Fruit fly (Drosophila melanogaster) whole organism, embryonic: ENCODE results near the gene CG12522.

Experiments used
- B-H1 ChIP-seq: fragments of 200-800 bp; sonication (Bioruptor generic); IDR thresholded peaks from 3 replicates; pipeline ENCODE4 v1.3.6; 2022; ENCODE audit warnings: missing biosample characterization, missing genetic modification characterization
- BEAF-32 ChIP-seq: fragments of 200-800 bp; sonication (Bioruptor generic); optimal IDR thresholded peaks from 3 replicates; lab custom pipeline; 2017; ENCODE audit warnings: missing biosample characterization, missing genetic modification characterization, mild to moderate bottlenecking, moderate library complexity, missing genetic modification reagents
- Bdp1 ChIP-seq: fragments of 200-800 bp; sonication (Bioruptor generic); optimal IDR thresholded peaks from 3 replicates; lab custom pipeline; 2016; ENCODE audit warnings: missing biosample characterization, missing genetic modification characterization
- CG11398 ChIP-seq: fragments of 200-800 bp; sonication (Bioruptor generic); optimal IDR thresholded peaks from 2 replicates; lab custom pipeline; 2016; ENCODE audit warnings: missing biosample characterization, missing genetic modification characterization
- CG12236 ChIP-seq: fragments of 200-800 bp; sonication (Bioruptor generic); optimal IDR thresholded peaks from 2 replicates; lab custom pipeline; 2016; ENCODE audit warnings: missing biosample characterization, missing genetic modification characterization
- CG12659 ChIP-seq: fragments of 200-800 bp; sonication (Bioruptor generic); optimal IDR thresholded peaks from 3 replicates; lab custom pipeline; 2017; ENCODE audit warnings: mild to moderate bottlenecking, missing biosample characterization, missing genetic modification reagents, missing genetic modification characterization
- CG13894 ChIP-seq: fragments of 200-800 bp; sonication (Bioruptor generic); optimal IDR thresholded peaks from 3 replicates; lab custom pipeline; 2018; ENCODE audit warnings: missing biosample characterization, mild to moderate bottlenecking, missing genetic modification characterization, moderate library complexity
- CG14710 ChIP-seq: fragments of 200-800 bp; sonication (Bioruptor generic); optimal IDR thresholded peaks from 3 replicates; lab custom pipeline; 2019; ENCODE audit warnings: missing biosample characterization, mild to moderate bottlenecking, missing genetic modification characterization, moderate library complexity
- CG15514 ChIP-seq: fragments of 200-800 bp; sonication (Bioruptor generic); optimal IDR thresholded peaks from 3 replicates; lab custom pipeline; 2017; ENCODE audit warnings: missing biosample characterization, missing genetic modification characterization, mild to moderate bottlenecking, moderate library complexity, missing genetic modification reagents
- CG15696 ChIP-seq: fragments of 200-800 bp; sonication (Bioruptor generic); optimal IDR thresholded peaks from 2 replicates; lab custom pipeline; 2019; ENCODE audit warnings: missing biosample characterization, mild to moderate bottlenecking, missing genetic modification characterization, moderate library complexity
- CG16863 ChIP-seq: fragments of 200-800 bp; sonication (Bioruptor generic); optimal IDR thresholded peaks from 3 replicates; lab custom pipeline; 2016; ENCODE audit warnings: missing biosample characterization, missing genetic modification characterization
- CG17912 ChIP-seq: fragments of 200-800 bp; sonication (Bioruptor generic); optimal IDR thresholded peaks from 2 replicates; lab custom pipeline; 2018; ENCODE audit warnings: missing biosample characterization, mild to moderate bottlenecking, missing genetic modification characterization
- CG1792 ChIP-seq: fragments of 200-800 bp; sonication (Bioruptor generic); optimal IDR thresholded peaks from 2 replicates; lab custom pipeline; 2016; ENCODE audit warnings: missing biosample characterization, missing genetic modification characterization
- CG4820 ChIP-seq: fragments of 200-800 bp; sonication (Bioruptor generic); optimal IDR thresholded peaks from 3 replicates; lab custom pipeline; 2016; ENCODE audit warnings: missing biosample characterization, missing genetic modification characterization
- CG5180 ChIP-seq: fragments of 200-800 bp; sonication (Bioruptor generic); optimal IDR thresholded peaks from 3 replicates; lab custom pipeline; 2017; ENCODE audit warnings: missing biosample characterization, missing genetic modification characterization, mild to moderate bottlenecking, moderate library complexity, missing genetic modification reagents
- CG6654 ChIP-seq: fragments of 200-800 bp; sonication (Bioruptor generic); optimal IDR thresholded peaks from 2 replicates; lab custom pipeline; 2017; ENCODE audit warnings: missing biosample characterization, mild to moderate bottlenecking, missing genetic modification characterization
- CG6683 ChIP-seq: fragments of 200-800 bp; sonication (Bioruptor generic); optimal IDR thresholded peaks from 2 replicates; lab custom pipeline; 2017; ENCODE audit warnings: missing biosample characterization, mild to moderate bottlenecking, missing genetic modification characterization, missing genetic modification reagents
- Dbx ChIP-seq: fragments of 200-800 bp; sonication (Bioruptor generic); IDR thresholded peaks from 3 replicates; pipeline ENCODE4 v1.3.6; 2022; ENCODE audit warnings: missing biosample characterization, missing genetic modification characterization
- Fer3 ChIP-seq: fragments of 200-800 bp; sonication (Bioruptor generic); optimal IDR thresholded peaks from 2 replicates; lab custom pipeline; 2018; ENCODE audit warnings: missing biosample characterization, mild to moderate bottlenecking, missing genetic modification characterization, moderate library complexity
- H15 ChIP-seq: fragments of 200-800 bp; sonication (Bioruptor generic); IDR thresholded peaks from 3 replicates; pipeline ENCODE4 v1.3.6; 2022; ENCODE audit warnings: missing biosample characterization, missing genetic modification characterization
- Lpt ChIP-seq: fragments of >200 bp; optimal IDR thresholded peaks from 2 replicates; lab custom pipeline; 2018; ENCODE audit warnings: missing biosample characterization, missing genetic modification characterization
- Mad ChIP-seq: fragments of 200-800 bp; sonication (Bioruptor generic); optimal IDR thresholded peaks from 2 replicates; lab custom pipeline; 2016; ENCODE audit warnings: missing biosample characterization, missing genetic modification characterization
- Mes4 ChIP-seq: fragments of 200-800 bp; sonication (Bioruptor generic); optimal IDR thresholded peaks from 2 replicates; lab custom pipeline; 2016; ENCODE audit warnings: missing biosample characterization, missing genetic modification characterization
- Myb ChIP-seq: fragments of 200-800 bp; sonication (Bioruptor generic); optimal IDR thresholded peaks from 2 replicates; lab custom pipeline; 2016; ENCODE audit warnings: missing biosample characterization, missing genetic modification characterization
- NFAT ChIP-seq: fragments of 200-800 bp; sonication (Bioruptor generic); IDR thresholded peaks from 2 replicates; pipeline ENCODE4 v1.3.6; 2022; ENCODE audit warnings: missing biosample characterization, missing genetic modification characterization
- NK7.1 ChIP-seq: fragments of 200-800 bp; sonication (Bioruptor generic); optimal IDR thresholded peaks from 3 replicates; lab custom pipeline; 2016; ENCODE audit warnings: missing biosample characterization, missing genetic modification characterization
- Nf-YB ChIP-seq: fragments of 200-800 bp; sonication (Bioruptor generic); optimal IDR thresholded peaks from 3 replicates; lab custom pipeline; 2019; ENCODE audit warnings: missing biosample characterization, mild to moderate bottlenecking, missing genetic modification characterization, moderate library complexity
- Opbp ChIP-seq: fragments of 200-800 bp; sonication (Bioruptor generic); IDR thresholded peaks from 3 replicates; pipeline ENCODE4 v1.3.6; 2022; ENCODE audit warnings: missing biosample characterization, missing genetic modification characterization; ENCODE audit not compliant: partially characterized antibody
- Ssrp ChIP-seq: fragments of 200-800 bp; sonication (Bioruptor generic); optimal IDR thresholded peaks from 2 replicates; lab custom pipeline; 2018; ENCODE audit warnings: missing biosample characterization, mild to moderate bottlenecking, missing genetic modification characterization, moderate library complexity
- YL-1 ChIP-seq: fragments of 200-800 bp; sonication (Bioruptor generic); optimal IDR thresholded peaks from 3 replicates; lab custom pipeline; 2017; ENCODE audit warnings: missing biosample characterization, mild to moderate bottlenecking, missing genetic modification characterization
- al ChIP-seq: fragments of 200-800 bp; sonication (Bioruptor generic); IDR thresholded peaks from 2 replicates; pipeline ENCODE4 v1.3.6; 2022; ENCODE audit warnings: missing biosample characterization, missing genetic modification characterization
- btn ChIP-seq: fragments of 200-800 bp; sonication (Bioruptor generic); optimal IDR thresholded peaks from 2 replicates; lab custom pipeline; 2016; ENCODE audit warnings: missing biosample characterization, missing genetic modification characterization
- chinmo ChIP-seq: fragments of 200-800 bp; sonication (Bioruptor generic); IDR thresholded peaks from 4 replicates; pipeline ENCODE4 v1.3.6; 2022; ENCODE audit warnings: missing biosample characterization, missing genetic modification characterization; ENCODE audit not compliant: partially characterized antibody
- ci ChIP-seq: fragments of 200-800 bp; sonication (Bioruptor generic); IDR thresholded peaks from 3 replicates; pipeline ENCODE4 v1.3.6; 2022; ENCODE audit warnings: missing biosample characterization, missing genetic modification characterization
- dan ChIP-seq: fragments of 200-800 bp; sonication (Bioruptor generic); IDR thresholded peaks from 2 replicates; pipeline ENCODE4 v1.3.6; 2022; ENCODE audit warnings: missing biosample characterization, missing genetic modification characterization
- dysf ChIP-seq: fragments of 200-800 bp; sonication (Bioruptor generic); IDR thresholded peaks from 3 replicates; pipeline ENCODE4 v1.3.6; 2022; ENCODE audit warnings: missing biosample characterization, missing genetic modification characterization
- emc ChIP-seq: fragments of 200-800 bp; sonication (Bioruptor generic); optimal IDR thresholded peaks from 2 replicates; lab custom pipeline; 2016; ENCODE audit warnings: missing biosample characterization, missing genetic modification characterization
- esg ChIP-seq: fragments of 200-800 bp; sonication (Bioruptor generic); conservative IDR thresholded peaks from 2 replicates; pipeline ENCODE4 v1.3.6; 2022; ENCODE audit warnings: missing biosample characterization, missing genetic modification characterization
- gt ChIP-seq: fragments of 200-800 bp; sonication (Bioruptor generic); IDR thresholded peaks from 2 replicates; pipeline ENCODE4 v1.3.6; 2022; ENCODE audit warnings: missing biosample characterization, missing genetic modification characterization
- hbn ChIP-seq: fragments of 200-800 bp; sonication (Bioruptor generic); IDR thresholded peaks from 2 replicates; pipeline ENCODE4 v1.3.6; 2022; ENCODE audit warnings: missing biosample characterization, missing genetic modification characterization; ENCODE audit not compliant: partially characterized antibody
- mirr ChIP-seq: fragments of 200-800 bp; sonication (Bioruptor generic); optimal IDR thresholded peaks from 3 replicates; lab custom pipeline; 2018; ENCODE audit warnings: missing biosample characterization, mild to moderate bottlenecking, missing genetic modification characterization
- nerfin-2 ChIP-seq: fragments of 200-800 bp; sonication (Bioruptor generic); IDR thresholded peaks from 2 replicates; pipeline ENCODE4 v1.3.6; 2022; ENCODE audit warnings: missing biosample characterization, missing genetic modification characterization; ENCODE audit not compliant: partially characterized antibody
- onecut ChIP-seq: fragments of 200-800 bp; sonication (Bioruptor generic); IDR thresholded peaks from 2 replicates; pipeline ENCODE4 v1.3.6; 2022; ENCODE audit warnings: missing biosample characterization, missing genetic modification characterization
- otp ChIP-seq: fragments of 200-800 bp; sonication (Bioruptor generic); IDR thresholded peaks from 3 replicates; pipeline ENCODE4, ENCODE4 v1.3.6; 2022; ENCODE audit warnings: missing biosample characterization, missing genetic modification characterization
- prd ChIP-seq, 3 experiments: fragments of >200 bp in 2 of 3; fragments of 200-800 bp in 1 of 3; sonication (Bioruptor generic) in 1 of 3; optimal IDR thresholded peaks in 2 of 3; IDR thresholded peaks in 1 of 3; 2 replicates in 2 of 3; 3 replicates in 1 of 3; pipeline versions ENCODE4 v1.3.6 to Lab custom; 2017 to 2022; ENCODE audit warnings: missing biosample characterization in 1 of 3, missing genetic modification characterization in 1 of 3
- pzg ChIP-seq: fragments of 200-800 bp; sonication (Bioruptor generic); optimal IDR thresholded peaks from 3 replicates; lab custom pipeline; 2018; ENCODE audit warnings: missing biosample characterization, mild to moderate bottlenecking, missing genetic modification characterization, moderate library complexity
- sna ChIP-seq: fragments of 200-800 bp; sonication (Bioruptor generic); IDR thresholded peaks from 2 replicates; pipeline ENCODE4 v1.3.6; 2022; ENCODE audit warnings: missing biosample characterization, missing genetic modification characterization; ENCODE audit not compliant: partially characterized antibody
- tap ChIP-seq: fragments of 200-800 bp; optimal IDR thresholded peaks from 3 replicates; lab custom pipeline; 2019; ENCODE audit warnings: missing biosample characterization, mild to moderate bottlenecking, missing genetic modification characterization, moderate library complexity
- ttk ChIP-seq: fragments of 200-800 bp; sonication (Bioruptor generic); IDR thresholded peaks from 2 replicates; pipeline ENCODE4 v2.1.2; 2022; ENCODE audit warnings: missing biosample characterization, missing genetic modification characterization
- zen ChIP-seq: fragments of 200-800 bp; sonication (Bioruptor generic); optimal IDR thresholded peaks from 3 replicates; lab custom pipeline; 2018; ENCODE audit warnings: missing biosample characterization, mild to moderate bottlenecking, missing genetic modification characterization, moderate library complexity

The CG12522 gene

dm6 chr3L:11123088-11123487 lies 15.1 kb downstream of the CG12522 start, which contains the start of the genes Ufd1 and NaPi-III (continued):
- TF ChIP-seq CG13894 (tag; lab: Kevin White, UChicago): peak; percentile 80
- TF ChIP-seq CG15514: peak; percentile 80
- TF ChIP-seq CG15696 (tag; lab: Kevin White, UChicago): no peak
- TF ChIP-seq CG6683: no peak
- TF ChIP-seq mirr (GFP tag; lab: Kevin White, UChicago): no peak
- TF ChIP-seq prd (optimal IDR thresholded peaks at IDR 0.05; lab: Kevin White, UChicago): no peak
- peak; percentile 35; the same call in 1 of the 3 replicates for TF ChIP-seq prd (GFP tag; IDR thresholded peaks at IDR 0.05; lab: Robert Waterston, UW)
- TF ChIP-seq CG16863 (GFP tag; lab: Kevin White, UChicago): peak; percentile 8
- TF ChIP-seq onecut: no peak
- no peak for TF ChIP-seq CG1792 (GFP tag; lab: Kevin White, UChicago)
- TF ChIP-seq al (GFP tag; lab: Robert Waterston, UW): 0 out of 2 replicates have a peak, but pooled peaks have one; percentile 19
- TF ChIP-seq H15 (GFP tag; lab: Robert Waterston, UW): no peak
- TF ChIP-seq Mad: peak; percentile 42
- TF ChIP-seq CG17912 (GFP tag; lab: Kevin White, UChicago): no peak
- TF ChIP-seq emc: no peak
- TF ChIP-seq gt (GFP tag; lab: Robert Waterston, UW): no peak
- no peak for TF ChIP-seq CG6654 (GFP tag; lab: Kevin White, UChicago)
- no peak for TF ChIP-seq Fer3 (tag; lab: Kevin White, UChicago)
- TF ChIP-seq CG14710 (tag; lab: Kevin White, UChicago): peak; percentile 67
- no peak for TF ChIP-seq Lpt (GFP tag; lab: Kevin White, UChicago)
- TF ChIP-seq Myb (GFP tag; lab: Kevin White, UChicago): peak; percentile 81
- no peak for TF ChIP-seq ttk (GFP tag; lab: Robert Waterston, UW)
- peak; percentile 79 for TF ChIP-seq YL-1 (GFP tag; lab: Kevin White, UChicago)
- no peak for TF ChIP-seq dan (GFP tag; lab: Robert Waterston, UW)
- peak; percentile 92 for TF ChIP-seq BEAF-32 (GFP tag; lab: Kevin White, UChicago)
- peak; percentile 24 for TF ChIP-seq btn
- TF ChIP-seq sna (GFP tag; lab: Robert Waterston, UW): peak; percentile 73; the same call in 1 of the 2 replicates
- TF ChIP-seq NFAT: peak; percentile 72
- TF ChIP-seq esg: no peak
- peak; percentile 59 for TF ChIP-seq nerfin-2 (GFP tag; lab: Robert Waterston, UW)
- no peak for TF ChIP-seq CG11398 (GFP tag; lab: Kevin White, UChicago)
- peak; percentile 93 for TF ChIP-seq Opbp (GFP tag; lab: Robert Waterston, UW)
- TF ChIP-seq Bdp1 (GFP tag; lab: Kevin White, UChicago): peak; percentile 16
- TF ChIP-seq Mes4 (GFP tag; lab: Kevin White, UChicago): no peak
- no peak for TF ChIP-seq tap
- TF ChIP-seq otp (GFP tag; lab: Robert Waterston, UW): no peak
- TF ChIP-seq CG12659 (GFP tag; lab: Kevin White, UChicago): peak; percentile 89
- TF ChIP-seq pzg: peak; percentile 96
- TF ChIP-seq Nf-YB (GFP tag; lab: Kevin White, UChicago): no peak
- peak; percentile 38; the same call in 1 of the 3 replicates for TF ChIP-seq dysf (GFP tag; lab: Robert Waterston, UW)
- TF ChIP-seq Dbx (GFP tag; lab: Robert Waterston, UW): peak; percentile 69; the same call in 2 of the 3 replicates
- no peak for TF ChIP-seq B-H1 (GFP tag; lab: Robert Waterston, UW)
- no peak for TF ChIP-seq CG4820 (GFP tag; lab: Kevin White, UChicago)
- no peak for TF ChIP-seq NK7.1
- TF ChIP-seq ci (GFP tag; lab: Robert Waterston, UW): peak; percentile 48; the same call in 1 of the 3 replicates
- peak; percentile 84 for TF ChIP-seq hbn
- no peak for TF ChIP-seq CG5180 (GFP tag; lab: Kevin White, UChicago)
- peak; percentile 39 for TF ChIP-seq zen
- TF ChIP-seq CG12236 (GFP tag; lab: Kevin White, UChicago): no peak
- TF ChIP-seq chinmo (GFP tag; lab: Robert Waterston, UW): peak; percentile 73; the same call in 1 of the 4 replicates
- no peak for TF ChIP-seq Ssrp
